Worm (Caenorhabditis elegans) whole organism, mixed stage, embryonic: ENCODE measurements around the gene C40A11.7.

Experiments
- lsy-2 ChIP-seq: fragments of 150-350 bp; optimal IDR thresholded peaks from 2 replicates; lab custom pipeline; 2014; ENCODE audit warnings: missing biosample characterization, missing genetic modification characterization
- nhr-237 ChIP-seq: fragments of 150-350 bp; optimal IDR thresholded peaks from 2 replicates; lab custom pipeline; 2014; ENCODE audit warnings: missing biosample characterization, missing genetic modification characterization
- nhr-28 ChIP-seq: fragments of 150-350 bp; optimal IDR thresholded peaks from 2 replicates; lab custom pipeline; 2014; ENCODE audit warnings: missing biosample characterization, missing genetic modification characterization
- nhr-76 ChIP-seq: sonication (generic microtip); optimal IDR thresholded peaks from 2 replicates; lab custom pipeline; 2017; ENCODE audit warnings: missing biosample characterization, missing genetic modification characterization
- sem-2 ChIP-seq: fragments of 200-800 bp; sonication (Bioruptor generic); optimal IDR thresholded peaks from 2 replicates; lab custom pipeline; 2018; ENCODE audit warnings: mild to moderate bottlenecking, missing genetic modification characterization, missing compliant biosample characterization
- sptf-1 ChIP-seq: sonication (generic microtip); optimal IDR thresholded peaks from 2 replicates; lab custom pipeline; 2017; ENCODE audit warnings: mild to moderate bottlenecking, missing genetic modification characterization, moderate library complexity, missing compliant biosample characterization
- unc-39 ChIP-seq: fragments of 150-350 bp; optimal IDR thresholded peaks from 2 replicates; lab custom pipeline; 2014; ENCODE audit warnings: missing biosample characterization, missing genetic modification characterization
- ztf-11 ChIP-seq: fragments of 150-350 bp; optimal IDR thresholded peaks from 2 replicates; lab custom pipeline; 2014; ENCODE audit warnings: missing biosample characterization, missing genetic modification characterization

DNA sequence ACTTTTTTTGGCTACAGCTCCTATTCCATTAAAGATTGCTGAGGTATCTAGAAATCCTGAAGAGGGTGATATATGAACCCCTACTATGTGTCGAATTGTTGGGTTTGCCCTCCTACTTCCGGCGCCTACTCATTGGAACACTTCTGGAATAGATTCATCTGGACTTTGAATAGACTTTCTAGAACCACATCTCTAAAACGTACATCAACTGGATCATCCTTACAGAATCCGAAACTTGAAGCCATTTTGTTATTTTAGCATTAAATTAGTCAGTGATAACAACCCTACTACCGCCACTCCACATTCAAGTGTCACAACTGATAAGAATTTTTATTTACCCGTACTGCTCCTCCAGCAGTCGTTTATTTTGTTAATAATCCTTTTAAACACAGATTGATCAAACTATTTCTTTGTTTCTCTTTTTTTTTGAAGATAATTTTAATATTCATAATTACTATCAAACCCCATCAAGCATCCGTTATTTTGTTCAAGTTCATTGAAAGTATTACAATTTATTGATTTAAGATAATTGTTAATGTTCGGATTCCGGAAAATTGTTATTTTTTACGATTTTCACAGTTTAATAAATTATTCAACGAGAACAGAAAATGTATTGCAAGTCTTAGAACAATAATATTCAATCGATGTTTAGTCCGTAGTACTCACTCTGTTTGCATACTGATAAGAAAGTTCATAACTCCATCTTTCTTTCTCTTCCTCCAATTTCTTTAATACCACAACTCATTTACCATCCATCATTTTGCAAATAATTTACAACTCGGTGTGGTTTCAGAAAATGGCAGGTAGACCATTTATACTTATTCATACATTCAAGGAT is 51.0 kb downstream of the C40A11.7 start, which contains the start of gene math-42:
- TF ChIP-seq lsy-2 (tag; lab: Kevin White, UChicago) (no peak), nhr-237 (tag; lab: Kevin White, UChicago) (no peak), nhr-76 (no peak), sptf-1 (tag; lab: Kevin White, UChicago) (no peak), ztf-11 (tag; lab: Kevin White, UChicago) (no peak), unc-39 (tag; lab: Kevin White, UChicago) (no peak), sem-2 (GFP tag; lab: Kevin White, UChicago) (no peak), nhr-28 (tag; lab: Kevin White, UChicago) (no peak)
